Fruit fly (Drosophila melanogaster) whole organism, embryonic: Measurements from ENCODE around the gene mRpL4.
A peak's percentile ranks its signal among the peaks of the same experiment; 100 is the strongest.

Experiments used
- CG10543 ChIP-seq: fragments of 200-800 bp; sonication (Bioruptor generic); optimal IDR thresholded peaks from 3 replicates; lab custom pipeline; 2017; ENCODE audit warnings: missing biosample characterization, mild to moderate bottlenecking, missing genetic modification characterization, moderate library complexity
- CG11723 ChIP-seq: fragments of 200-800 bp; sonication (Bioruptor generic); optimal IDR thresholded peaks from 2 replicates; lab custom pipeline; 2017; ENCODE audit warnings: missing biosample characterization, mild to moderate bottlenecking, missing genetic modification characterization
- CG12659 ChIP-seq: fragments of 200-800 bp; sonication (Bioruptor generic); optimal IDR thresholded peaks from 3 replicates; lab custom pipeline; 2017; ENCODE audit warnings: mild to moderate bottlenecking, missing biosample characterization, missing genetic modification reagents, missing genetic modification characterization
- CG13894 ChIP-seq: fragments of 200-800 bp; sonication (Bioruptor generic); optimal IDR thresholded peaks from 3 replicates; lab custom pipeline; 2018; ENCODE audit warnings: missing biosample characterization, mild to moderate bottlenecking, missing genetic modification characterization, moderate library complexity
- CG14441 ChIP-seq: fragments of 200-800 bp; sonication (Bioruptor generic); IDR thresholded peaks from 2 replicates; pipeline ENCODE4 v1.3.6; 2022; ENCODE audit warnings: missing biosample characterization, missing genetic modification characterization
- CG15011 ChIP-seq: fragments of 200-800 bp; sonication (Bioruptor generic); optimal IDR thresholded peaks from 3 replicates; lab custom pipeline; 2018; ENCODE audit warnings: missing biosample characterization, mild to moderate bottlenecking, missing genetic modification characterization
- CG15696 ChIP-seq: fragments of 200-800 bp; sonication (Bioruptor generic); optimal IDR thresholded peaks from 2 replicates; lab custom pipeline; 2019; ENCODE audit warnings: missing biosample characterization, mild to moderate bottlenecking, missing genetic modification characterization, moderate library complexity
- CG18599 ChIP-seq: fragments of 200-800 bp; sonication (Bioruptor generic); optimal IDR thresholded peaks from 3 replicates; lab custom pipeline; 2017; ENCODE audit warnings: missing biosample characterization, missing genetic modification characterization, mild to moderate bottlenecking, moderate library complexity, missing genetic modification reagents
- CG2116 ChIP-seq: fragments of 200-800 bp; sonication (Bioruptor generic); optimal IDR thresholded peaks from 3 replicates; lab custom pipeline; 2018; ENCODE audit warnings: missing biosample characterization, mild to moderate bottlenecking, missing genetic modification characterization
- CG2875 ChIP-seq: fragments of 200-800 bp; sonication (Bioruptor generic); optimal IDR thresholded peaks from 2 replicates; lab custom pipeline; 2017; ENCODE audit warnings: missing biosample characterization, mild to moderate bottlenecking, missing genetic modification characterization, missing genetic modification reagents
- CG3065 ChIP-seq: fragments of 200-800 bp; sonication (Bioruptor generic); optimal IDR thresholded peaks from 2 replicates; lab custom pipeline; 2016; ENCODE audit warnings: missing biosample characterization, missing genetic modification characterization
- CG32772 ChIP-seq: fragments of 200-800 bp; sonication (Bioruptor generic); IDR thresholded peaks from 2 replicates; pipeline ENCODE4 v1.3.6; 2022; ENCODE audit warnings: missing biosample characterization, missing genetic modification characterization
- CG33557 ChIP-seq: fragments of 200-800 bp; sonication (Bioruptor generic); optimal IDR thresholded peaks from 2 replicates; lab custom pipeline; 2019; ENCODE audit warnings: missing biosample characterization, mild to moderate bottlenecking, missing genetic modification characterization, moderate library complexity
- CG4404 ChIP-seq: fragments of 200-800 bp; sonication (Bioruptor generic); IDR thresholded peaks from 2 replicates; pipeline ENCODE4 v1.3.6; 2022; ENCODE audit warnings: missing biosample characterization, missing genetic modification characterization
- CG6175 ChIP-seq: fragments of 200-800 bp; sonication (Bioruptor generic); IDR thresholded peaks from 3 replicates; pipeline ENCODE4 v1.3.6; 2022; ENCODE audit warnings: missing biosample characterization, missing genetic modification characterization
- CG7372 ChIP-seq: fragments of 200-800 bp; sonication (Bioruptor generic); IDR thresholded peaks from 2 replicates; pipeline ENCODE4 v1.3.6; 2022; ENCODE audit warnings: missing biosample characterization, missing genetic modification characterization
- CG7556 ChIP-seq: fragments of 200-800 bp; sonication (Bioruptor generic); optimal IDR thresholded peaks from 2 replicates; lab custom pipeline; 2017; ENCODE audit warnings: missing biosample characterization, mild to moderate bottlenecking, missing genetic modification characterization
- CG8290 ChIP-seq, 3 experiments: fragments of 200-800 bp; sonication (Bioruptor generic); optimal IDR thresholded peaks; 2 replicates each; lab custom pipeline; 2016 to 2019; ENCODE audit warnings: missing biosample characterization in 3 of 3, missing genetic modification characterization in 3 of 3, mild to moderate bottlenecking in 2 of 3, moderate library complexity in 1 of 3
- CTCF ChIP-seq: fragments of 200-800 bp; sonication (Bioruptor generic); optimal IDR thresholded peaks from 2 replicates; lab custom pipeline; 2017; ENCODE audit warnings: missing biosample characterization, mild to moderate bottlenecking, missing genetic modification characterization, moderate library complexity
- Dbx ChIP-seq: fragments of 200-800 bp; sonication (Bioruptor generic); IDR thresholded peaks from 3 replicates; pipeline ENCODE4 v1.3.6; 2022; ENCODE audit warnings: missing biosample characterization, missing genetic modification characterization
- Ets65A ChIP-seq: fragments of 200-800 bp; sonication (Bioruptor generic); peaks from one replicate; lab custom pipeline; 2016; ENCODE audit warnings: missing biosample characterization, missing genetic modification characterization
- Hr51 ChIP-seq, 2 experiments: fragments of 200-800 bp; sonication (Bioruptor generic); optimal IDR thresholded peaks; 2 replicates in 1 of 2; 3 replicates in 1 of 2; lab custom pipeline; 2016 to 2018; ENCODE audit warnings: missing biosample characterization in 2 of 2, missing genetic modification characterization in 2 of 2, mild to moderate bottlenecking in 1 of 2, moderate library complexity in 1 of 2
- Lpt ChIP-seq: fragments of >200 bp; optimal IDR thresholded peaks from 2 replicates; lab custom pipeline; 2018; ENCODE audit warnings: missing biosample characterization, missing genetic modification characterization
- Max ChIP-seq: fragments of 200-800 bp; sonication (Bioruptor generic); optimal IDR thresholded peaks from 2 replicates; lab custom pipeline; 2016; ENCODE audit warnings: missing biosample characterization, mild to moderate bottlenecking, missing genetic modification characterization
- Nf-YC ChIP-seq: fragments of 200-800 bp; optimal IDR thresholded peaks from 3 replicates; lab custom pipeline; 2019; ENCODE audit warnings: missing biosample characterization, mild to moderate bottlenecking, missing genetic modification characterization, moderate library complexity
- Opbp ChIP-seq: fragments of 200-800 bp; sonication (Bioruptor generic); IDR thresholded peaks from 3 replicates; pipeline ENCODE4 v1.3.6; 2022; ENCODE audit warnings: missing biosample characterization, missing genetic modification characterization; ENCODE audit not compliant: partially characterized antibody
- Ravus ChIP-seq: fragments of 200-800 bp; sonication (Bioruptor generic); IDR thresholded peaks from 2 replicates; pipeline ENCODE4 v1.3.6; 2022; ENCODE audit warnings: missing biosample characterization, missing genetic modification characterization
- Xbp1 ChIP-seq: fragments of 200-800 bp; sonication (Bioruptor generic); optimal IDR thresholded peaks from 3 replicates; lab custom pipeline; 2016; ENCODE audit warnings: missing biosample characterization, mild to moderate bottlenecking, missing genetic modification characterization
- Xrp1 ChIP-seq: fragments of 200-800 bp; sonication (Bioruptor generic); IDR thresholded peaks from 2 replicates; pipeline ENCODE4 v1.3.6; 2022; ENCODE audit warnings: missing biosample characterization, missing genetic modification characterization
- YL-1 ChIP-seq: fragments of 200-800 bp; sonication (Bioruptor generic); optimal IDR thresholded peaks from 3 replicates; lab custom pipeline; 2017; ENCODE audit warnings: missing biosample characterization, mild to moderate bottlenecking, missing genetic modification characterization
- bcd ChIP-seq: fragments of 200-800 bp; sonication (Bioruptor generic); optimal IDR thresholded peaks from 2 replicates; lab custom pipeline; 2017; ENCODE audit warnings: missing biosample characterization, mild to moderate bottlenecking, missing genetic modification characterization
- bigmax ChIP-seq: fragments of 200-800 bp; sonication (Bioruptor generic); optimal IDR thresholded peaks from 2 replicates; lab custom pipeline; 2018; ENCODE audit warnings: missing biosample characterization, mild to moderate bottlenecking, missing genetic modification characterization
- ewg ChIP-seq: fragments of 200-800 bp; sonication (Bioruptor generic); optimal IDR thresholded peaks from 3 replicates; lab custom pipeline; 2017; ENCODE audit warnings: mild to moderate bottlenecking, missing biosample characterization, missing genetic modification reagents, missing genetic modification characterization
- eyg ChIP-seq: fragments of 200-800 bp; sonication (Bioruptor generic); optimal IDR thresholded peaks from 3 replicates; lab custom pipeline; 2016; ENCODE audit warnings: missing biosample characterization, missing genetic modification characterization
- ham ChIP-seq: fragments of 200-800 bp; sonication (Bioruptor generic); IDR thresholded peaks from 2 replicates; pipeline ENCODE4 v1.3.6; 2022; ENCODE audit warnings: missing biosample characterization, missing genetic modification characterization
- hbn ChIP-seq: fragments of 200-800 bp; sonication (Bioruptor generic); IDR thresholded peaks from 2 replicates; pipeline ENCODE4 v1.3.6; 2022; ENCODE audit warnings: missing biosample characterization, missing genetic modification characterization; ENCODE audit not compliant: partially characterized antibody
- her ChIP-seq: fragments of 200-800 bp; sonication (Bioruptor generic); optimal IDR thresholded peaks from 2 replicates; lab custom pipeline; 2016; ENCODE audit warnings: missing biosample characterization, missing genetic modification characterization
- ind ChIP-seq: fragments of 200-800 bp; sonication (Bioruptor generic); optimal IDR thresholded peaks from 3 replicates; lab custom pipeline; 2016; ENCODE audit warnings: missing biosample characterization, missing genetic modification characterization
- klu ChIP-seq: fragments of 200-800 bp; sonication (Bioruptor generic); IDR thresholded peaks from 2 replicates; pipeline ENCODE4 v1.3.6; 2022; ENCODE audit warnings: missing biosample characterization, missing genetic modification characterization
- luna ChIP-seq: fragments of 200-800 bp; sonication (Bioruptor generic); optimal IDR thresholded peaks from 2 replicates; lab custom pipeline; 2016; ENCODE audit warnings: missing biosample characterization, missing genetic modification characterization
- nerfin-1 ChIP-seq: fragments of 200-800 bp; sonication (Bioruptor generic); optimal IDR thresholded peaks from 3 replicates; lab custom pipeline; 2019; ENCODE audit warnings: missing biosample characterization, mild to moderate bottlenecking, missing genetic modification characterization, moderate library complexity
- pita ChIP-seq: fragments of 200-800 bp; sonication (Bioruptor generic); optimal IDR thresholded peaks from 2 replicates; lab custom pipeline; 2017; ENCODE audit warnings: missing biosample characterization, mild to moderate bottlenecking, missing genetic modification characterization
- ro ChIP-seq: fragments of 200-800 bp; sonication (Bioruptor generic); IDR thresholded peaks from 2 replicates; pipeline ENCODE4 v1.3.6; 2022; ENCODE audit warnings: missing biosample characterization, missing genetic modification characterization
- sima ChIP-seq: fragments of 200-800 bp; sonication (Bioruptor generic); optimal IDR thresholded peaks from 2 replicates; lab custom pipeline; 2016; ENCODE audit warnings: missing biosample characterization, missing genetic modification characterization
- sob ChIP-seq: fragments of 200-800 bp; sonication (Bioruptor generic); IDR thresholded peaks from 2 replicates; pipeline ENCODE4 v1.3.6; 2022; ENCODE audit warnings: missing biosample characterization, missing genetic modification characterization
- sug ChIP-seq: fragments of 200-800 bp; optimal IDR thresholded peaks from 2 replicates; lab custom pipeline; 2019; ENCODE audit warnings: missing biosample characterization, mild to moderate bottlenecking, missing genetic modification characterization, moderate library complexity
- tup ChIP-seq: fragments of 200-800 bp; sonication (Bioruptor generic); optimal IDR thresholded peaks from 2 replicates; lab custom pipeline; 2016; ENCODE audit warnings: missing biosample characterization, mild to moderate bottlenecking, missing genetic modification characterization, moderate library complexity
- tx ChIP-seq: fragments of 200-800 bp; sonication (Bioruptor generic); optimal IDR thresholded peaks from 2 replicates; lab custom pipeline; 2016; ENCODE audit warnings: missing biosample characterization, missing genetic modification characterization
- wek ChIP-seq: fragments of 200-800 bp; sonication (Bioruptor generic); optimal IDR thresholded peaks from 3 replicates; lab custom pipeline; 2018; ENCODE audit warnings: missing biosample characterization, mild to moderate bottlenecking, missing genetic modification characterization, moderate library complexity

The mRpL4 gene

dm6 chr2L:16307026-16307703 lies 21.8 kb downstream of the mRpL4 start, which contains the start of the genes CG5861 and Syx5 (continued):
- TF ChIP-seq CG15011 (no peak), sima (no peak), Ravus (GFP tag; lab: Robert Waterston, UW) (no peak), CG33557 (GFP tag; lab: Kevin White, UChicago) (peak; percentile 59), pita (GFP tag; lab: Kevin White, UChicago) (no peak), her (GFP tag; lab: Kevin White, UChicago) (no peak), CG3065 (GFP tag; lab: Kevin White, UChicago) (no peak), Max (GFP tag; lab: Kevin White, UChicago) (peak; percentile 45), CG2116 (GFP tag; lab: Kevin White, UChicago) (peak; percentile 99), CG11723 (peak; percentile 25), luna (GFP tag; lab: Kevin White, UChicago) (no peak), ro (GFP tag; lab: Robert Waterston, UW) (no peak), CG14441 (GFP tag; lab: Robert Waterston, UW) (peak; percentile 58; the same call in 1 of the 2 replicates), CG10543 (GFP tag; lab: Kevin White, UChicago) (peak; percentile 75), YL-1 (peak; percentile 95), Ets65A (GFP tag; lab: Kevin White, UChicago) (peak; percentile 95), CG2875 (no peak), ind (GFP tag; lab: Kevin White, UChicago) (peak; percentile 62), sug (tag; lab: Kevin White, UChicago) (peak; percentile 81), CTCF (GFP tag; lab: Kevin White, UChicago) (peak; percentile 25), tup (GFP tag; lab: Kevin White, UChicago) (peak; percentile 37), wek (GFP tag; lab: Kevin White, UChicago) (no peak), CG15696 (tag; lab: Kevin White, UChicago) (peak; percentile 27), Xbp1 (peak; percentile 87), CG12659 (GFP tag; lab: Kevin White, UChicago) (peak; percentile 81), ham (GFP tag; lab: Robert Waterston, UW) (no peak), tx (GFP tag; lab: Kevin White, UChicago) (no peak), CG13894 (tag; lab: Kevin White, UChicago) (no peak), Xrp1 (peak; percentile 66), CG8290 (GFP tag; optimal IDR thresholded peaks at IDR 0.05; lab: Kevin White, UChicago) (peak; percentile 21), CG8290 (tag; optimal IDR thresholded peaks at IDR 0.05; lab: Kevin White, UChicago) (no peak), eyg (GFP tag; lab: Kevin White, UChicago) (no peak), klu (GFP tag; lab: Robert Waterston, UW) (no peak), CG18599 (no peak), CG7556 (GFP tag; lab: Kevin White, UChicago) (peak; percentile 51), sob (GFP tag; lab: Robert Waterston, UW) (peak; percentile 68; the same call in 1 of the 2 replicates), Hr51 (GFP tag; optimal IDR thresholded peaks at IDR 0.05; lab: Kevin White, UChicago) (no peak), CG7372 (GFP tag; lab: Robert Waterston, UW) (0 out of 2 replicates have a peak, but pooled peaks have one; percentile 30), CG6175 (GFP tag; lab: Robert Waterston, UW) (no peak), Lpt (GFP tag; lab: Kevin White, UChicago) (no peak), ewg (GFP tag; lab: Kevin White, UChicago) (no peak), Nf-YC (tag; lab: Kevin White, UChicago) (peak; percentile 75), Dbx (GFP tag; lab: Robert Waterston, UW) (peak; percentile 67; the same call in 2 of the 3 replicates), nerfin-1 (tag; lab: Kevin White, UChicago) (peak; percentile 40), bigmax (GFP tag; lab: Kevin White, UChicago) (no peak), Opbp (GFP tag; lab: Robert Waterston, UW) (peak; percentile 76; the same call in 2 of the 3 replicates), CG4404 (0 out of 2 replicates have a peak, but pooled peaks have one; percentile 25), hbn (GFP tag; lab: Robert Waterston, UW) (peak; percentile 91), bcd (GFP tag; lab: Kevin White, UChicago) (peak; percentile 62), CG32772 (GFP tag; lab: Robert Waterston, UW) (peak; percentile 74; the same call in 1 of the 2 replicates)
